Fruit fly (Drosophila melanogaster): Measurements from ENCODE around the gene CG10300.

Gene CG10300

dm6 chr3R:23700304-23700767, 11.0 kb upstream of the CG10300 start, which contains the start of the genes CG31468 and Gba1a:
CG31468 (minus strand) TSS chr3R:23700354.
Gba1a (plus strand) TSS chr3R:23700621.
- TF ChIP-seq CG10348 (GFP tag; IDR thresholded peaks at IDR 0.05) = no peak
- TF ChIP-seq Pif1B (GFP tag; optimal IDR thresholded peaks at IDR 0.05) = no peak
- TF ChIP-seq CG34367 (tag; optimal IDR thresholded peaks at IDR 0.05) = no peak

dm6 chr3R:23702461-23702860, 8.9 kb upstream of the CG10300 start, which contains the start of gene Qsox4:
Qsox4 (plus strand) TSS chr3R:23702761.
- TF ChIP-seq CG8301 (tag; optimal IDR thresholded peaks at IDR 0.05) (no peak), D1 (tag; optimal IDR thresholded peaks at IDR 0.05) (no peak), rn (GFP tag; IDR thresholded peaks at IDR 0.05) (no peak), CG9948 (tag; optimal IDR thresholded peaks at IDR 0.05) (no peak), CG4496 (GFP tag; IDR thresholded peaks at IDR 0.05) (no peak), CG17806 (tag; optimal IDR thresholded peaks at IDR 0.05) (no peak), fd96Ca (GFP tag; IDR thresholded peaks at IDR 0.05) (no peak), Pif1A (GFP tag; optimal IDR thresholded peaks at IDR 0.05) (no peak), Pif1B (GFP tag; optimal IDR thresholded peaks at IDR 0.05) (no peak)

- no peak for TF ChIP-seq CG13204 (GFP tag; optimal IDR thresholded peaks at IDR 0.05)
- TF ChIP-seq CG34367 (tag; optimal IDR thresholded peaks at IDR 0.05) = no peak
- TF ChIP-seq Ets98B (GFP tag; IDR thresholded peaks at IDR 0.05) = no peak
Measured at dm6 chr3R:23704383-23705033, 6.8 kb upstream of the CG10300 start, which contains the start of gene Gba1b. Gba1b (plus strand) TSS chr3R:23704804.

- TF ChIP-seq rn (GFP tag; IDR thresholded peaks at IDR 0.05) (no peak), D1 (tag; optimal IDR thresholded peaks at IDR 0.05) (no peak), CG8301 (tag; optimal IDR thresholded peaks at IDR 0.05) (no peak), CG32121 (GFP tag; IDR thresholded peaks at IDR 0.05) (no peak), CG8159 (tag; optimal IDR thresholded peaks at IDR 0.05) (no peak), fd96Ca (GFP tag; IDR thresholded peaks at IDR 0.05) (no peak), EcR (GFP tag; optimal IDR thresholded peaks at IDR 0.05) (no peak), Snoo (tag; optimal IDR thresholded peaks at IDR 0.05) (no peak), gl (tag; optimal IDR thresholded peaks at IDR 0.05) (no peak)
Measured at dm6 chr3R:23709508-23710208, 1.7 kb upstream of the CG10300 start, which contains the start of gene CG10301. CG10301 (plus strand) TSS chr3R:23710158.

- TF ChIP-seq CG8159 (tag; optimal IDR thresholded peaks at IDR 0.05) = peak; percentile 74
- TF ChIP-seq fd96Ca (GFP tag; IDR thresholded peaks at IDR 0.05) = no peak
- TF ChIP-seq rn (GFP tag; IDR thresholded peaks at IDR 0.05) = 0 out of 2 replicates have a peak, but pooled peaks have one; percentile 45
- TF ChIP-seq D1 (tag; optimal IDR thresholded peaks at IDR 0.05) = no peak
- TF ChIP-seq Pif1A (GFP tag; optimal IDR thresholded peaks at IDR 0.05) = peak; percentile 76
- peak; percentile 61 for TF ChIP-seq CG17806 (tag; optimal IDR thresholded peaks at IDR 0.05)
- TF ChIP-seq CG15710 (tag; optimal IDR thresholded peaks at IDR 0.05) = peak; percentile 73
- TF ChIP-seq EcR (GFP tag; optimal IDR thresholded peaks at IDR 0.05) = no peak
- peak; percentile 64 for TF ChIP-seq CG12605 (GFP tag; IDR thresholded peaks at IDR 0.05)
- no peak for TF ChIP-seq CG13204 (GFP tag; optimal IDR thresholded peaks at IDR 0.05)
- peak; percentile 51 for TF ChIP-seq CG14655 (GFP tag; optimal IDR thresholded peaks at IDR 0.05)
- TF ChIP-seq CG9948 (tag; optimal IDR thresholded peaks at IDR 0.05) = peak; percentile 53
- TF ChIP-seq CG34367 (tag; optimal IDR thresholded peaks at IDR 0.05) = peak; percentile 70
- peak; percentile 78 for TF ChIP-seq Snoo (tag; optimal IDR thresholded peaks at IDR 0.05)
- peak; percentile 75 for TF ChIP-seq Pif1B (GFP tag; optimal IDR thresholded peaks at IDR 0.05)
- TF ChIP-seq CG4496 (GFP tag; IDR thresholded peaks at IDR 0.05) = peak; percentile 85
- TF ChIP-seq CG32121 (GFP tag; IDR thresholded peaks at IDR 0.05) = no peak
- TF ChIP-seq gl (tag; optimal IDR thresholded peaks at IDR 0.05) = no peak
- TF ChIP-seq CG8301 (tag; optimal IDR thresholded peaks at IDR 0.05) = peak; percentile 54
- no peak for TF ChIP-seq CG10348 (GFP tag; IDR thresholded peaks at IDR 0.05)
- peak; percentile 36; the same call in 1 of the 2 replicates for TF ChIP-seq Ets98B (GFP tag; IDR thresholded peaks at IDR 0.05)
Measured at dm6 chr3R:23713901-23714300, 2.6 kb downstream of the CG10300 start.

- TF ChIP-seq Snoo (tag; optimal IDR thresholded peaks at IDR 0.05) = no peak
- no peak for TF ChIP-seq Ets98B (GFP tag; IDR thresholded peaks at IDR 0.05)
- no peak for TF ChIP-seq CG8301 (tag; optimal IDR thresholded peaks at IDR 0.05)
- TF ChIP-seq CG12605 (GFP tag; IDR thresholded peaks at IDR 0.05) = no peak
- TF ChIP-seq CG9948 (tag; optimal IDR thresholded peaks at IDR 0.05) = no peak
- TF ChIP-seq D1 (tag; optimal IDR thresholded peaks at IDR 0.05) = no peak
- no peak for TF ChIP-seq CG13204 (GFP tag; optimal IDR thresholded peaks at IDR 0.05)
- TF ChIP-seq CG34367 (tag; optimal IDR thresholded peaks at IDR 0.05) = no peak
- TF ChIP-seq Pif1B (GFP tag; optimal IDR thresholded peaks at IDR 0.05) = no peak
- no peak for TF ChIP-seq EcR (GFP tag; optimal IDR thresholded peaks at IDR 0.05)
- no peak for TF ChIP-seq gl (tag; optimal IDR thresholded peaks at IDR 0.05)
- TF ChIP-seq CG15710 (tag; optimal IDR thresholded peaks at IDR 0.05) = no peak
- no peak for TF ChIP-seq CG17806 (tag; optimal IDR thresholded peaks at IDR 0.05)
- no peak for TF ChIP-seq fd96Ca (GFP tag; IDR thresholded peaks at IDR 0.05)
- TF ChIP-seq CG10348 (GFP tag; IDR thresholded peaks at IDR 0.05) = no peak
- no peak for TF ChIP-seq rn (GFP tag; IDR thresholded peaks at IDR 0.05)
Measured at dm6 chr3R:23714852-23715251, 3.5 kb downstream of the CG10300 start.

Measured in whole organism, pupa.